Fruit fly (Drosophila melanogaster): ENCODE data around the gene CG14736.

Gene CG14736

dm6 chr3R:12016828-12017280 lies 23.5 kb upstream of the CG14736 start, which contains the start of the genes DCAF12 and Spt3 (continued):
- TF ChIP-seq CG1024 (GFP tag; IDR thresholded peaks at IDR 0.05): no peak
- TF ChIP-seq sna (GFP tag; IDR thresholded peaks at IDR 0.05; ENCODE audit: partially characterized antibody): peak; percentile 94
- TF ChIP-seq lmd (GFP tag; IDR thresholded peaks at IDR 0.05): peak; percentile 49
- TF ChIP-seq CG12299 (tag; optimal IDR thresholded peaks at IDR 0.05): peak; percentile 1
- peak; percentile 83 for TF ChIP-seq bbx (GFP tag; IDR thresholded peaks at IDR 0.05; ENCODE audit: partially characterized antibody)
- no peak for TF ChIP-seq yki (optimal IDR thresholded peaks at IDR 0.05)
- no peak for TF ChIP-seq Elba2 (GFP tag; optimal IDR thresholded peaks at IDR 0.05)
- TF ChIP-seq CG14710 (tag; optimal IDR thresholded peaks at IDR 0.05): peak; percentile 83
- no peak for TF ChIP-seq TFAM (GFP tag; optimal IDR thresholded peaks at IDR 0.05)
- TF ChIP-seq insv (GFP tag; optimal IDR thresholded peaks at IDR 0.05): peak in 1 of 2 experiments; percentile 23
- TF ChIP-seq CG3838 (GFP tag; optimal IDR thresholded peaks at IDR 0.05): no peak
- TF ChIP-seq ken (GFP tag; IDR thresholded peaks at IDR 0.05): 0 out of 3 replicates have a peak, but pooled peaks have one; percentile 58
- TF ChIP-seq lab (GFP tag; optimal IDR thresholded peaks at IDR 0.05): peak; percentile 63
- no peak for TF ChIP-seq CG15073 (GFP tag; optimal IDR thresholded peaks at IDR 0.05)
- TF ChIP-seq NC2α (GFP tag; optimal IDR thresholded peaks at IDR 0.05): no peak
- TF ChIP-seq Nf-YC (tag; optimal IDR thresholded peaks at IDR 0.05): no peak
- no peak for TF ChIP-seq Hsf (GFP tag; optimal IDR thresholded peaks at IDR 0.05)
- TF ChIP-seq gcm (GFP tag; optimal IDR thresholded peaks at IDR 0.05): peak; percentile 51
- TF ChIP-seq ssp (GFP tag; IDR thresholded peaks at IDR 0.05): peak; percentile 47
- TF ChIP-seq bcd (GFP tag; optimal IDR thresholded peaks at IDR 0.05): peak; percentile 57
- no peak for TF ChIP-seq Oaz (GFP tag; IDR thresholded peaks at IDR 0.05)
- TF ChIP-seq CG10654 (GFP tag; optimal IDR thresholded peaks at IDR 0.05): peak; percentile 40
- TF ChIP-seq Vsx1 (GFP tag; optimal IDR thresholded peaks at IDR 0.05): no peak
- peak; percentile 97 for TF ChIP-seq Doc3 (GFP tag; IDR thresholded peaks at IDR 0.05; ENCODE audit: partially characterized antibody)
- TF ChIP-seq Lhr (GFP tag; optimal IDR thresholded peaks at IDR 0.05): peak; percentile 3
- TF ChIP-seq Bteb2 (GFP tag; optimal IDR thresholded peaks at IDR 0.05): no peak
- TF ChIP-seq tll (GFP tag; optimal IDR thresholded peaks at IDR 0.05): peak in 1 of 2 experiments; percentile 59
- peak; percentile 12 for TF ChIP-seq CG9797 (GFP tag; optimal IDR thresholded peaks at IDR 0.05)
- TF ChIP-seq Sin3A (optimal IDR thresholded peaks at IDR 0.05): no peak
- peak; percentile 54 for TF ChIP-seq nerfin-1 (tag; optimal IDR thresholded peaks at IDR 0.05)
- TF ChIP-seq hbn (GFP tag; IDR thresholded peaks at IDR 0.05; ENCODE audit: partially characterized antibody): peak; percentile 76
- peak; percentile 27 for TF ChIP-seq Fer2 (tag; optimal IDR thresholded peaks at IDR 0.05)
- peak; percentile 74 for TF ChIP-seq grn (GFP tag; optimal IDR thresholded peaks at IDR 0.05)
- TF ChIP-seq Ravus (GFP tag; IDR thresholded peaks at IDR 0.05): no peak
- peak; percentile 80 for TF ChIP-seq BEAF-32 (GFP tag; optimal IDR thresholded peaks at IDR 0.05)
- peak; percentile 55 for TF ChIP-seq D19A (tag; optimal IDR thresholded peaks at IDR 0.05)
- TF ChIP-seq vvl (GFP tag; IDR thresholded peaks at IDR 0.05): no peak; the same call in 1 of the 2 replicates
- no peak for TF ChIP-seq crc (GFP tag; optimal IDR thresholded peaks at IDR 0.05)
- TF ChIP-seq shn (GFP tag; optimal IDR thresholded peaks at IDR 0.05): no peak
- TF ChIP-seq CG7372 (GFP tag; IDR thresholded peaks at IDR 0.05): peak; percentile 48; the same call in 1 of the 2 replicates
- peak; percentile 48 for TF ChIP-seq B-H2 (GFP tag; optimal IDR thresholded peaks at IDR 0.05)
- TF ChIP-seq ranshi (GFP tag; IDR thresholded peaks at IDR 0.05): no peak; the same call in 1 of the 2 replicates
- TF ChIP-seq CG9727 (GFP tag; optimal IDR thresholded peaks at IDR 0.05): peak; percentile 43
- no peak for TF ChIP-seq ci (GFP tag; IDR thresholded peaks at IDR 0.05)
- TF ChIP-seq gsb-n (tag; optimal IDR thresholded peaks at IDR 0.05): no peak
- no peak for TF ChIP-seq HLH54F (GFP tag; optimal IDR thresholded peaks at IDR 0.05)
- TF ChIP-seq CG2199 (GFP tag; IDR thresholded peaks at IDR 0.05): no peak
- peak; percentile 63 for TF ChIP-seq CG3281 (GFP tag; optimal IDR thresholded peaks at IDR 0.05)
- TF ChIP-seq H15 (GFP tag; IDR thresholded peaks at IDR 0.05): no peak
